Worm (Caenorhabditis elegans) whole organism, mixed stage, embryonic: ENCODE data around the gene fbxb-79.

Source experiments
- flh-1 ChIP-seq: fragments of 200-800 bp; sonication (Bioruptor generic); optimal IDR thresholded peaks from 2 replicates; lab custom pipeline; 2018; ENCODE audit warnings: mild to moderate bottlenecking, missing genetic modification characterization, moderate library complexity, missing compliant biosample characterization
- lin-13 ChIP-seq: fragments of 150-350 bp; optimal IDR thresholded peaks from 2 replicates; lab custom pipeline; 2014; ENCODE audit warnings: missing biosample characterization, missing genetic modification characterization
- nhr-12 ChIP-seq: fragments of 150-350 bp; optimal IDR thresholded peaks from 2 replicates; lab custom pipeline; 2014; ENCODE audit warnings: missing biosample characterization, missing genetic modification characterization
- nhr-237 ChIP-seq: fragments of 150-350 bp; optimal IDR thresholded peaks from 2 replicates; lab custom pipeline; 2014; ENCODE audit warnings: missing biosample characterization, missing genetic modification characterization
- nhr-76 ChIP-seq: sonication (generic microtip); optimal IDR thresholded peaks from 2 replicates; lab custom pipeline; 2017; ENCODE audit warnings: missing biosample characterization, missing genetic modification characterization
- snpc-4 ChIP-seq: fragments of 150-350 bp; optimal IDR thresholded peaks from 2 replicates; lab custom pipeline; 2014; ENCODE audit warnings: missing biosample characterization, missing genetic modification characterization
- unc-120 ChIP-seq: sonication (generic microtip); optimal IDR thresholded peaks from 2 replicates; lab custom pipeline; 2017; ENCODE audit warnings: missing genetic modification characterization, missing compliant biosample characterization; ENCODE audit not compliant: poor library complexity, severe bottlenecking
- unc-39 ChIP-seq: fragments of 150-350 bp; optimal IDR thresholded peaks from 2 replicates; lab custom pipeline; 2014; ENCODE audit warnings: missing biosample characterization, missing genetic modification characterization
- zip-8 ChIP-seq: fragments of 150-350 bp; optimal IDR thresholded peaks from 2 replicates; lab custom pipeline; 2014; ENCODE audit warnings: missing biosample characterization, missing genetic modification characterization

DNA sequence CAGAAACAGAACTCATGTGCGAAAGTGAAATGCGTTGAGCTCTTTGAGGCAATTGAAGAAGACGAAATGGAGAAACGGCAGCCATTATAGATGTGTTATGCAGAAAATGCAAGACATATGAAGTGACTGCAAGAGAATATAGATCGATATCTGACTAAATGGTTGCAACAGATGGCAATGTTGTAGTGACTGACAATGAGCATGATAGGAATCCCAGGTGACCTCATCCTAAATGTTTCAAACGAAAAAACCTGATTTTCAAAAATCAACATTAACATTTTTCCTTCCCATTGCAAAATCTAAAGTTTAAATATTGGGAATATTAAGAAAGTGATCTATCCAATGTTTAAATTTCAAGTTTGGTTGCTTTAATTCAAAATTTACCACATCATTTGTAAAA lies 28.6 kb downstream of the fbxb-79 start, which contains the start of gene C08F8.15:
- TF ChIP-seq nhr-12 (tag; lab: Kevin White, UChicago) (no peak), flh-1 (GFP tag; lab: Kevin White, UChicago) (no peak), unc-120 (tag; lab: Kevin White, UChicago) (no peak), zip-8 (no peak), lin-13 (tag; lab: Kevin White, UChicago) (no peak), nhr-76 (no peak), unc-39 (tag; lab: Kevin White, UChicago) (no peak), nhr-237 (tag; lab: Kevin White, UChicago) (no peak), snpc-4 (tag; lab: Kevin White, UChicago) (no peak)
